Fruit fly (Drosophila melanogaster): ENCODE measurements around the gene CG31029.

CG31029 gene

dm6 chr3R:30132295-30132694, at the start of gene CG31029:
TSS of gene CG31029 (minus strand) at chr3R:30132395.
- no peak for TF ChIP-seq noc (tag; optimal IDR thresholded peaks at IDR 0.05)

dm6 chr3R:30179934-30180333, 47.7 kb upstream of the CG31029 start, which contains the start of gene Bet5:
TSS of gene Bet5 (plus strand) at chr3R:30180232.
- TF ChIP-seq noc (tag; optimal IDR thresholded peaks at IDR 0.05), result no peak

- TF ChIP-seq noc (tag; optimal IDR thresholded peaks at IDR 0.05), result no peak
Measured at dm6 chr3R:30177494-30177893, 45.3 kb upstream of the CG31029 start, which contains the start of the genes CG1983 and CG15530. TSS of gene CG1983 (minus strand) at chr3R:30177700. TSS of gene CG15530 (plus strand) at chr3R:30177877.

- TF ChIP-seq noc (tag; optimal IDR thresholded peaks at IDR 0.05), result no peak
Measured at dm6 chr3R:30176314-30176713, 44.1 kb upstream of the CG31029 start.

dm6 chr3R:30175045-30175589, 42.9 kb upstream of the CG31029 start:
- no peak for TF ChIP-seq noc (tag; optimal IDR thresholded peaks at IDR 0.05)

dm6 chr3R:30174160-30175002, 42.2 kb upstream of the CG31029 start, which contains the start of gene Mlc2:
TSS of gene Mlc2 (minus strand) at chr3R:30174551.
- no peak for TF ChIP-seq noc (tag; optimal IDR thresholded peaks at IDR 0.05)

dm6 chr3R:30170671-30171667, 38.8 kb upstream of the CG31029 start, which contains the start of gene Rsod:
TSS of gene Rsod (minus strand) at chr3R:30171207.
- no peak for TF ChIP-seq noc (tag; optimal IDR thresholded peaks at IDR 0.05)

dm6 chr3R:30166159-30166784, 34.1 kb upstream of the CG31029 start, which contains the start of gene VhaAC45RP:
TSS of gene VhaAC45RP (minus strand) at chr3R:30166419.
- no peak for TF ChIP-seq noc (tag; optimal IDR thresholded peaks at IDR 0.05)

- TF ChIP-seq noc (tag; optimal IDR thresholded peaks at IDR 0.05), result no peak
Measured at dm6 chr3R:30164162-30164561, 32.0 kb upstream of the CG31029 start.

dm6 chr3R:30163228-30163627, 31.0 kb upstream of the CG31029 start:
- TF ChIP-seq noc (tag; optimal IDR thresholded peaks at IDR 0.05), result no peak

dm6 chr3R:30160312-30160942, 28.2 kb upstream of the CG31029 start, which contains the start of gene CG11498:
TSS of gene CG11498 (minus strand) at chr3R:30160473.
- no peak for TF ChIP-seq noc (tag; optimal IDR thresholded peaks at IDR 0.05)

dm6 chr3R:30153864-30154263, 21.7 kb upstream of the CG31029 start:
- no peak for TF ChIP-seq noc (tag; optimal IDR thresholded peaks at IDR 0.05)

- no peak for TF ChIP-seq noc (tag; optimal IDR thresholded peaks at IDR 0.05)
Measured at dm6 chr3R:30151300-30152109, 19.3 kb upstream of the CG31029 start, which contains the start of gene CG15529. TSS of gene CG15529 (plus strand) at chr3R:30152059.

dm6 chr3R:30150602-30151001, 18.4 kb upstream of the CG31029 start:
- no peak for TF ChIP-seq noc (tag; optimal IDR thresholded peaks at IDR 0.05)

All from whole organism, larva.